Fruit fly (Drosophila melanogaster) whole organism, prepupa: Measurements from ENCODE around the gene CG12480.

Experiments used
- Blimp-1 ChIP-seq: fragments of 200-800 bp; sonication (Bioruptor generic); optimal IDR thresholded peaks from 3 replicates; lab custom pipeline; 2017; ENCODE audit warnings: missing biosample characterization, missing genetic modification characterization, mild to moderate bottlenecking, moderate library complexity, missing genetic modification reagents
- CG15336 ChIP-seq: fragments of 200-800 bp; sonication (Bioruptor generic); IDR thresholded peaks from 2 replicates; pipeline ENCODE4 v1.3.6; 2022; ENCODE audit warnings: missing biosample characterization, missing genetic modification characterization
- CG6854 ChIP-seq: fragments of 200-800 bp; sonication (Bioruptor generic); optimal IDR thresholded peaks from 2 replicates; lab custom pipeline; 2017; ENCODE audit warnings: missing biosample characterization, mild to moderate bottlenecking, missing genetic modification characterization
- CG8632 ChIP-seq: fragments of 200-800 bp; sonication (Bioruptor generic); optimal IDR thresholded peaks from 3 replicates; lab custom pipeline; 2016; ENCODE audit warnings: missing biosample characterization, missing genetic modification characterization
- Eip75B ChIP-seq: fragments of 200-800 bp; sonication (Bioruptor generic); optimal IDR thresholded peaks from 3 replicates; lab custom pipeline; 2016; ENCODE audit warnings: missing biosample characterization, missing genetic modification characterization
- Ets21C ChIP-seq: fragments of 200-800 bp; sonication (Bioruptor generic); optimal IDR thresholded peaks from 3 replicates; lab custom pipeline; 2016; ENCODE audit warnings: missing biosample characterization, missing genetic modification characterization
- Smox ChIP-seq: fragments of 200-800 bp; sonication (Bioruptor generic); optimal IDR thresholded peaks from 3 replicates; lab custom pipeline; 2016; ENCODE audit warnings: missing biosample characterization, missing genetic modification characterization
- Sox102F ChIP-seq: fragments of 200-800 bp; sonication (Bioruptor generic); optimal IDR thresholded peaks from 2 replicates; lab custom pipeline; 2016; ENCODE audit warnings: missing biosample characterization, mild to moderate bottlenecking, missing genetic modification characterization
- acj6 ChIP-seq: fragments of 200-800 bp; sonication (Bioruptor generic); optimal IDR thresholded peaks from 3 replicates; lab custom pipeline; 2016; ENCODE audit warnings: missing biosample characterization, missing genetic modification characterization
- dac ChIP-seq: fragments of 200-800 bp; sonication (Bioruptor generic); optimal IDR thresholded peaks from 2 replicates; lab custom pipeline; 2017; ENCODE audit warnings: missing biosample characterization, mild to moderate bottlenecking, missing genetic modification characterization
- eg ChIP-seq: fragments of 200-800 bp; sonication (Bioruptor generic); IDR thresholded peaks from 3 replicates; pipeline ENCODE4 v1.3.6; 2022; ENCODE audit warnings: missing biosample characterization, missing genetic modification characterization
- topi ChIP-seq: fragments of 200-800 bp; sonication (Bioruptor generic); optimal IDR thresholded peaks from 3 replicates; lab custom pipeline; 2016; ENCODE audit warnings: missing biosample characterization, missing genetic modification characterization

dm6 chrX:14201178-14201577 lies 31.8 kb downstream of the CG12480 start, which contains the start of gene Prp16:
- TF ChIP-seq eg (GFP tag; lab: Robert Waterston, UW) (no peak), Ets21C (no peak), acj6 (GFP tag; lab: Kevin White, UChicago) (no peak), Smox (GFP tag; lab: Kevin White, UChicago) (no peak), Blimp-1 (GFP tag; lab: Kevin White, UChicago) (no peak), Sox102F (GFP tag; lab: Kevin White, UChicago) (no peak), topi (GFP tag; lab: Kevin White, UChicago) (no peak), Eip75B (no peak), CG6854 (no peak), dac (GFP tag; lab: Kevin White, UChicago) (no peak), CG8632 (no peak), CG15336 (GFP tag; lab: Robert Waterston, UW) (no peak)
